Fruit fly (Drosophila melanogaster) whole organism, prepupa: ENCODE results near the gene CG14294.

ENCODE experiments used
- CG10669 ChIP-seq: fragments of 200-800 bp; sonication (Bioruptor generic); optimal IDR thresholded peaks from 3 replicates; lab custom pipeline; 2018; ENCODE audit warnings: missing biosample characterization, mild to moderate bottlenecking, missing genetic modification characterization, moderate library complexity
- CG11762 ChIP-seq: fragments of 200-800 bp; sonication (Bioruptor generic); optimal IDR thresholded peaks from 3 replicates; lab custom pipeline; 2016; ENCODE audit warnings: missing biosample characterization, missing genetic modification characterization; ENCODE audit not compliant: insufficient read depth
- CG15336 ChIP-seq: fragments of 200-800 bp; sonication (Bioruptor generic); IDR thresholded peaks from 2 replicates; pipeline ENCODE4 v1.3.6; 2022; ENCODE audit warnings: missing biosample characterization, missing genetic modification characterization
- CG3032 ChIP-seq: fragments of 200-800 bp; optimal IDR thresholded peaks from 2 replicates; lab custom pipeline; 2019; ENCODE audit warnings: missing biosample characterization, mild to moderate bottlenecking, missing genetic modification characterization, moderate library complexity
- CG32006 ChIP-seq: fragments of 200-800 bp; sonication (Bioruptor generic); optimal IDR thresholded peaks from 3 replicates; lab custom pipeline; 2017; ENCODE audit warnings: missing biosample characterization, mild to moderate bottlenecking, missing genetic modification characterization
- CG3919 ChIP-seq: fragments of 200-800 bp; sonication (Bioruptor generic); optimal IDR thresholded peaks from 3 replicates; lab custom pipeline; 2016; ENCODE audit warnings: missing biosample characterization, missing genetic modification characterization
- CG6163 ChIP-seq: fragments of 200-800 bp; sonication (Bioruptor generic); IDR thresholded peaks from 3 replicates; pipeline ENCODE4 v1.3.6; 2022; ENCODE audit warnings: missing biosample characterization, missing genetic modification characterization
- CG6276 ChIP-seq: fragments of 200-800 bp; sonication (Bioruptor generic); optimal IDR thresholded peaks from 2 replicates; lab custom pipeline; 2017; ENCODE audit warnings: missing biosample characterization, mild to moderate bottlenecking, missing genetic modification characterization
- CG6792 ChIP-seq: fragments of 200-800 bp; sonication (Bioruptor generic); optimal IDR thresholded peaks from 3 replicates; lab custom pipeline; 2016; ENCODE audit warnings: missing biosample characterization, missing genetic modification characterization
- CG6808 ChIP-seq: fragments of 200-800 bp; sonication (Bioruptor generic); optimal IDR thresholded peaks from 3 replicates; lab custom pipeline; 2017; ENCODE audit warnings: missing biosample characterization, missing genetic modification characterization, mild to moderate bottlenecking, moderate library complexity, missing genetic modification reagents
- CG7368 ChIP-seq: fragments of 200-800 bp; sonication (Bioruptor generic); optimal IDR thresholded peaks from 3 replicates; lab custom pipeline; 2016; ENCODE audit warnings: missing biosample characterization, missing genetic modification characterization
- CG8632 ChIP-seq: fragments of 200-800 bp; sonication (Bioruptor generic); optimal IDR thresholded peaks from 3 replicates; lab custom pipeline; 2016; ENCODE audit warnings: missing biosample characterization, missing genetic modification characterization
- Eip78C ChIP-seq: fragments of 200-800 bp; sonication (Bioruptor generic); peaks from one replicate; lab custom pipeline; 2016; ENCODE audit warnings: missing biosample characterization, missing genetic modification characterization
- Eip93F ChIP-seq: fragments of 200-800 bp; sonication (Bioruptor generic); optimal IDR thresholded peaks from 2 replicates; lab custom pipeline; 2016; ENCODE audit warnings: missing biosample characterization, mild to moderate bottlenecking, missing genetic modification characterization
- Ets96B ChIP-seq: fragments of 200-800 bp; optimal IDR thresholded peaks from 2 replicates; lab custom pipeline; 2019; ENCODE audit warnings: missing biosample characterization, mild to moderate bottlenecking, missing genetic modification characterization, moderate library complexity
- Lpt ChIP-seq: fragments of 200-800 bp; sonication (Bioruptor generic); optimal IDR thresholded peaks from 3 replicates; lab custom pipeline; 2016; ENCODE audit warnings: missing biosample characterization, missing genetic modification characterization
- Met ChIP-seq: fragments of 200-800 bp; sonication (Bioruptor generic); optimal IDR thresholded peaks from 3 replicates; lab custom pipeline; 2016; ENCODE audit warnings: missing biosample characterization, missing genetic modification characterization
- OdsH ChIP-seq: fragments of 200-800 bp; sonication (Bioruptor generic); optimal IDR thresholded peaks from 3 replicates; lab custom pipeline; 2016; ENCODE audit warnings: missing biosample characterization, missing genetic modification characterization
- Smox ChIP-seq: fragments of 200-800 bp; sonication (Bioruptor generic); optimal IDR thresholded peaks from 3 replicates; lab custom pipeline; 2016; ENCODE audit warnings: missing biosample characterization, missing genetic modification characterization
- Sox102F ChIP-seq: fragments of 200-800 bp; sonication (Bioruptor generic); optimal IDR thresholded peaks from 2 replicates; lab custom pipeline; 2016; ENCODE audit warnings: missing biosample characterization, mild to moderate bottlenecking, missing genetic modification characterization
- Sox14 ChIP-seq: fragments of 200-800 bp; sonication (Bioruptor generic); optimal IDR thresholded peaks from 3 replicates; lab custom pipeline; 2016; ENCODE audit warnings: missing biosample characterization, missing genetic modification characterization
- dac ChIP-seq: fragments of 200-800 bp; sonication (Bioruptor generic); optimal IDR thresholded peaks from 2 replicates; lab custom pipeline; 2017; ENCODE audit warnings: missing biosample characterization, mild to moderate bottlenecking, missing genetic modification characterization
- dsx ChIP-seq: fragments of 200-800 bp; optimal IDR thresholded peaks from 3 replicates; lab custom pipeline; 2019; ENCODE audit warnings: missing biosample characterization, mild to moderate bottlenecking, missing genetic modification characterization, moderate library complexity; ENCODE audit not compliant: poor library complexity, severe bottlenecking
- eg ChIP-seq: fragments of 200-800 bp; sonication (Bioruptor generic); IDR thresholded peaks from 3 replicates; pipeline ENCODE4 v1.3.6; 2022; ENCODE audit warnings: missing biosample characterization, missing genetic modification characterization
- esn ChIP-seq: fragments of 200-800 bp; sonication (Bioruptor generic); optimal IDR thresholded peaks from 2 replicates; lab custom pipeline; 2016; ENCODE audit warnings: missing biosample characterization, mild to moderate bottlenecking, missing genetic modification characterization, moderate library complexity
- fd59A ChIP-seq: fragments of 200-800 bp; sonication (Bioruptor generic); optimal IDR thresholded peaks from 2 replicates; lab custom pipeline; 2017; ENCODE audit warnings: missing biosample characterization, mild to moderate bottlenecking, missing genetic modification characterization, missing genetic modification reagents
- fkh ChIP-seq: fragments of 200-800 bp; sonication (Bioruptor generic); optimal IDR thresholded peaks from 3 replicates; lab custom pipeline; 2017; ENCODE audit warnings: missing biosample characterization, mild to moderate bottlenecking, missing genetic modification characterization, moderate library complexity
- lz ChIP-seq: fragments of 200-800 bp; sonication (Bioruptor generic); optimal IDR thresholded peaks from 3 replicates; lab custom pipeline; 2016; ENCODE audit warnings: missing biosample characterization, missing genetic modification characterization
- net ChIP-seq: fragments of 200-800 bp; sonication (Bioruptor generic); optimal IDR thresholded peaks from 3 replicates; lab custom pipeline; 2016; ENCODE audit warnings: missing biosample characterization, missing genetic modification characterization
- salr ChIP-seq, 2 experiments: fragments of 200-800 bp; sonication (Bioruptor generic); optimal IDR thresholded peaks; 3 replicates each; lab custom pipeline; 2016 to 2018; ENCODE audit warnings: missing biosample characterization in 2 of 2, missing genetic modification characterization in 2 of 2, mild to moderate bottlenecking in 1 of 2
- spab ChIP-seq: fragments of 200-800 bp; sonication (Bioruptor generic); optimal IDR thresholded peaks from 2 replicates; lab custom pipeline; 2017; ENCODE audit warnings: missing biosample characterization, mild to moderate bottlenecking, missing genetic modification characterization, missing genetic modification reagents
- ss ChIP-seq, 2 experiments: fragments of 200-800 bp; sonication (Bioruptor generic); optimal IDR thresholded peaks; 2 replicates in 1 of 2; 3 replicates in 1 of 2; lab custom pipeline; 2017 to 2018; ENCODE audit warnings: mild to moderate bottlenecking in 2 of 2, missing biosample characterization in 2 of 2, missing genetic modification characterization in 2 of 2, moderate library complexity in 1 of 2
- svp ChIP-seq: fragments of 200-800 bp; sonication (Bioruptor generic); peaks from one replicate; lab custom pipeline; 2016; ENCODE audit warnings: missing biosample characterization, missing genetic modification characterization
- vri ChIP-seq: fragments of 200-800 bp; sonication (Bioruptor generic); optimal IDR thresholded peaks from 3 replicates; lab custom pipeline; 2016; ENCODE audit warnings: missing biosample characterization, mild to moderate bottlenecking, missing genetic modification characterization

Gene CG14294

DNA sequence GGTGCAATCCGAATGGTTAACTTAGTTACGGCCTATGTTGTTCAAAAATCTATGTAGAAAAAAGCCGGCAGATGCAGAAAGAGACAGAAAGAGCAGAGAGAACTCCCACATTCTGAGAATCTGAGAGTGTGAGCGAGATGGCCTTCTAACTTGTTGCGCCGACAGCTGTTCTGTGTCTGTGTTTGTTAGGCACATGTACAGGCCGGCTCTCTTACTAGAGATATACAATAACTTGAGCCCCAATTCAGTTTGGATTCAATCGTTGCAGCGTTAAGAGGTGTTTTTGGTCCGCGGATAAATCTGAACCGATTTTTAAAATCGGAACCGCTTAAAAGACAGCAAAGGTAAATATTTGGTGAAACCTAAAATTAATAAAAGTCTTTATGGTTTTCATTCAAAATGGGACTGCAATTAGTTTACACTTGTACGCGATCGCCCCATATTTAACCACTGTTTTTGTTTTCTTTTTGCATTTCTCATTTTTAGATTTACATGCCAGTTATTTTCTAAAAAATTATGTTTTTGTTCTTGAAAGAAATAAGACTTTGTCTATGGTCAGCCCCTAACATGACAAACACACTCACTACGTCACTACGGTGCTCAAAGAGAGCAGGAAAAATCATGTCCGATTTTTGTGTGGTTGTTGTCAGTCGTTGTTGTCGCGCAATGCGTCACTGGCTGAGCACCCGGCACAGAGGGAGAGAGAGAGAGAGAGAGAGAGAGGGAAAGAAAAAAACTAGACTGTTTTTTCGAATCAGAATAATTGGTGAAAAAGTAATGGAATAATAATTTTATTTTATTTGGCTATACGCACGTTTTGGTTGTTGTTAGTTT lies 22.0 kb upstream of the CG14294 start:
- TF ChIP-seq CG6163, result no peak
- TF ChIP-seq CG15336 (GFP tag; lab: Robert Waterston, UW), result peak; percentile 5; the same call in 1 of the 2 replicates
- no peak for TF ChIP-seq CG6276 (GFP tag; lab: Kevin White, UChicago)
- TF ChIP-seq CG3032 (tag; lab: Kevin White, UChicago), result no peak
- no peak for TF ChIP-seq salr (GFP tag; optimal IDR thresholded peaks at IDR 0.05; lab: Kevin White, UChicago)
- TF ChIP-seq CG6808 (GFP tag; lab: Kevin White, UChicago), result no peak
- TF ChIP-seq dsx (GFP tag; lab: Kevin White, UChicago), result peak; percentile 57
- TF ChIP-seq Sox102F (GFP tag; lab: Kevin White, UChicago), result peak; percentile 28
- TF ChIP-seq svp (GFP tag; lab: Kevin White, UChicago), result peak; percentile 70
- TF ChIP-seq Eip78C (GFP tag; lab: Kevin White, UChicago), result peak; percentile 28
- peak; percentile 4 for TF ChIP-seq CG3919 (GFP tag; lab: Kevin White, UChicago)
- TF ChIP-seq CG8632, result no peak

DNA sequence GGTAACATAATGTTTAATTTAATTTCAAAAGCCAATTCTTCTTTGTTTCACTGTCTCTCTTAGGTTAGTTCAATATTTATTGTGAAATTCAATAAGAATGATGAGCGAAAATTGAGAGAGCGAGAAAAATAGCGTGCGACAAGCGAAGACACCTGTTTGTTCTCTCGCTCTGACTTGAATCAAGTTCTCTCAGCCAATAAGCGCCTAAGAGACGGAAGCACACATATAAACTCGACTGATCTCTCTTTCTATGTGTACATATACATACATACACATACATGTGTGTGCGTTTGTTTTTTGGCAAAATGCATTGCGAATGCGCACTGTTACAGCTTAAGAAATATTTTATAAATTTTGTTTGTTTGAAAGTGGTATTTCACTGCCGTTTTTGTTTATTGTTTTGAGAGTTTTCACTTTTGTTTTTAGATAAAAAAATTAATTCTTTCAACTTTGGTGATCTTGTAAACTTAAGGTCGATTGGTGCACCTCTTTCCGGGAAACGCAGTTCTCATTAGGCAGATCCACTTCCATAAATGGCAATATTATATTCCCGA lies 21.2 kb upstream of the CG14294 start:
- TF ChIP-seq dsx (GFP tag; lab: Kevin White, UChicago) (no peak), CG6163 (peak; percentile 38; the same call in 2 of the 3 replicates), CG15336 (GFP tag; lab: Robert Waterston, UW) (no peak), CG32006 (GFP tag; lab: Kevin White, UChicago) (peak; percentile 13), Lpt (GFP tag; lab: Kevin White, UChicago) (no peak), Eip78C (GFP tag; lab: Kevin White, UChicago) (peak; percentile 64), vri (GFP tag; lab: Kevin White, UChicago) (peak; percentile 4), ss (GFP tag; optimal IDR thresholded peaks at IDR 0.05; lab: Kevin White, UChicago) (peak in 1 of 2 experiments; percentile 8), Eip93F (GFP tag; lab: Kevin White, UChicago) (peak; percentile 12), CG8632 (no peak), Sox102F (GFP tag; lab: Kevin White, UChicago) (peak; percentile 5), fkh (peak; percentile 73), Sox14 (GFP tag; lab: Kevin White, UChicago) (peak; percentile 32)

DNA sequence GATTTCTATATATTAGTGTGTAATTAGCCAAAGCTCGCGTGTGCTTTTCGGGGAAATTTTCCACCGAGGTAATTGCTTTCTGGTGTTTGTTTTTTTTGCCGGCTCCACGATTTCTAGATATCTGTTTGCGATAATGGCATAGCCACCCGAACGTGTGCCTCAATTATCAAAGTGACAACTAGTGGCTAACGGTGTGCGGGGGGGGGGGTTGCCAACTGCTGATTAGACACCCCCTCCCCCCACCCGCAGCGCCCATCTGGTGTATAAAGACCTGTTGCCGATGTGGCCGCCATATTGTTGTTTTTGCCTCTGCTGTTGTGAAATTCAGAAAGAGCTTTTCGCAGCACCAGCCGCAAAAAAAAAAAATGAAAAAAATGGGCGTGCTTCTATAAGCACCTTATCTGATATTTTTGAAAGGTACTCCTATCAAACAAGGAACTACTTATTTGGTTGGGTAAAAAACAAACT lies 16.8 kb upstream of the CG14294 start:
- TF ChIP-seq lz (no peak), Eip93F (GFP tag; lab: Kevin White, UChicago) (no peak), CG6276 (GFP tag; lab: Kevin White, UChicago) (no peak), eg (GFP tag; lab: Robert Waterston, UW) (peak; percentile 40; the same call in 1 of the 3 replicates), Smox (GFP tag; lab: Kevin White, UChicago) (no peak), fkh (peak; percentile 75), CG7368 (GFP tag; lab: Kevin White, UChicago) (no peak), esn (no peak), spab (GFP tag; lab: Kevin White, UChicago) (no peak), CG3032 (tag; lab: Kevin White, UChicago) (no peak), dac (GFP tag; lab: Kevin White, UChicago) (peak; percentile 4), CG11762 (GFP tag; lab: Kevin White, UChicago) (no peak), Ets96B (tag; lab: Kevin White, UChicago) (no peak), Met (GFP tag; lab: Kevin White, UChicago) (no peak), CG3919 (GFP tag; lab: Kevin White, UChicago) (no peak), ss (GFP tag; optimal IDR thresholded peaks at IDR 0.05; lab: Kevin White, UChicago) (peak in 1 of 2 experiments; percentile 9), Sox14 (GFP tag; lab: Kevin White, UChicago) (peak; percentile 29), CG10669 (no peak), OdsH (GFP tag; lab: Kevin White, UChicago) (no peak), vri (GFP tag; lab: Kevin White, UChicago) (peak; percentile 83), Sox102F (GFP tag; lab: Kevin White, UChicago) (no peak), CG6792 (GFP tag; lab: Kevin White, UChicago) (no peak), net (GFP tag; lab: Kevin White, UChicago) (peak; percentile 4), CG6808 (GFP tag; lab: Kevin White, UChicago) (no peak), fd59A (GFP tag; lab: Kevin White, UChicago) (no peak)
